Worm (Caenorhabditis elegans): ENCODE results near the gene glb-33.

ce11 chrV:1351826-1352225 is at the start of gene glb-33:
- TF ChIP-seq pros-1 (tag; optimal IDR thresholded peaks at IDR 0.05) (no peak), nhr-11 (tag; optimal IDR thresholded peaks at IDR 0.05) (no peak), ama-1 (optimal IDR thresholded peaks at IDR 0.05) (no peak), hlh-8 (tag; optimal IDR thresholded peaks at IDR 0.05) (no peak), hlh-6 (tag; optimal IDR thresholded peaks at IDR 0.05) (no peak), fkh-10 (GFP tag; optimal IDR thresholded peaks at IDR 0.05) (no peak), sox-2 (GFP tag; IDR thresholded peaks at IDR 0.05) (no peak), ttx-3 (tag; optimal IDR thresholded peaks at IDR 0.05) (no peak), pqm-1 (tag; optimal IDR thresholded peaks at IDR 0.05) (no peak), pha-2 (tag; optimal IDR thresholded peaks at IDR 0.05) (no peak), pag-3 (tag; optimal IDR thresholded peaks at IDR 0.05; ENCODE audit: borderline replicate concordance) (no peak), tbx-2 (tag; optimal IDR thresholded peaks at IDR 0.05) (no peak)
